Worm (Caenorhabditis elegans) whole organism, L4/young adult: ENCODE data around the gene tsp-18.

ENCODE experiments used
- W03F9.2 ChIP-seq: fragments of 150-350 bp; optimal IDR thresholded peaks from 2 replicates; lab custom pipeline; 2014; ENCODE audit warnings: missing biosample characterization, missing genetic modification characterization
- him-1 ChIP-seq: sonication (generic microtip); optimal IDR thresholded peaks from 2 replicates; lab custom pipeline; 2016; ENCODE audit warnings: missing genotype, missing genetic modification reagents, missing genetic modification characterization, missing compliant biosample characterization

DNA sequence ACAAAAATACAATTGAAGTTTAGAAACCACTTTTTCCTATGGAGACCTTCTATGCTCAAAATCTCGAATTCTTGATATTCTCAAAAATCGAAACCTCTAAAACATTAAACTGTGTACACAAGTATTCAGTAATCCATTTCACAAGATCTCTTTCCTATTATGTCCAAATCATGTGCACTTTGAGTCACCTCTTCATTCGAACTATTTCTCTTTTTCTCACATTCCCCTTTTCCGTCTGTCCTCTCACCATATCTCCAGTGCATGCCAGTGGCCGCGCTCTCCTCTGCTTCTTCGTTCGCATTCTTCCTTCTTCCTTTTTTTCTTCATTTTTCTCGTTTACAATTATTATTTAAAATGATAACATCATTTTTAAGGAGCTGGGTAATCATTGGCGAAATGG, 38.2 kb downstream of the tsp-18 start, which contains the start of gene F28B12.1:
- TF ChIP-seq him-1 (tag; lab: Kevin White, UChicago) (peak; percentile 16), W03F9.2 (no peak)
